Fruit fly (Drosophila melanogaster) whole organism, embryonic: ENCODE results near the gene CG13603.

Experiments used
- ATbp ChIP-seq: fragments of 200-800 bp; sonication (Bioruptor generic); optimal IDR thresholded peaks from 2 replicates; lab custom pipeline; 2017; ENCODE audit warnings: missing biosample characterization, mild to moderate bottlenecking, missing genetic modification characterization, missing genetic modification reagents
- Adf1 ChIP-seq: fragments of 200-800 bp; sonication (Bioruptor generic); IDR thresholded peaks from 2 replicates; pipeline ENCODE4 v1.3.6; 2022; ENCODE audit warnings: missing biosample characterization, missing genetic modification characterization
- Awh ChIP-seq: fragments of 200-800 bp; sonication (Bioruptor generic); IDR thresholded peaks from 2 replicates; pipeline ENCODE4, ENCODE4 v1.3.6; 2022; ENCODE audit warnings: missing biosample characterization, missing genetic modification characterization
- Blimp-1 ChIP-seq: fragments of 200-800 bp; sonication (Bioruptor generic); optimal IDR thresholded peaks from 3 replicates; lab custom pipeline; 2018; ENCODE audit warnings: missing biosample characterization, missing genetic modification characterization, mild to moderate bottlenecking, moderate library complexity, missing genetic modification reagents
- CG11093 ChIP-seq: fragments of 200-800 bp; sonication (Bioruptor generic); IDR thresholded peaks from 3 replicates; pipeline ENCODE4 v1.3.6; 2022; ENCODE audit warnings: missing biosample characterization, missing genetic modification characterization
- CG16863 ChIP-seq: fragments of 200-800 bp; sonication (Bioruptor generic); optimal IDR thresholded peaks from 3 replicates; lab custom pipeline; 2016; ENCODE audit warnings: missing biosample characterization, missing genetic modification characterization
- CG2116 ChIP-seq: fragments of 200-800 bp; sonication (Bioruptor generic); optimal IDR thresholded peaks from 3 replicates; lab custom pipeline; 2018; ENCODE audit warnings: missing biosample characterization, mild to moderate bottlenecking, missing genetic modification characterization
- CG2129 ChIP-seq: fragments of 200-800 bp; sonication (Bioruptor generic); IDR thresholded peaks from 2 replicates; pipeline ENCODE4 v1.3.6; 2022; ENCODE audit warnings: missing biosample characterization, missing genetic modification characterization; ENCODE audit not compliant: partially characterized antibody
- CG30403 ChIP-seq: fragments of 200-800 bp; sonication (Bioruptor generic); optimal IDR thresholded peaks from 3 replicates; lab custom pipeline; 2016; ENCODE audit warnings: missing biosample characterization, missing genetic modification characterization
- CG3407 ChIP-seq: fragments of 200-800 bp; sonication (Bioruptor generic); optimal IDR thresholded peaks from 2 replicates; lab custom pipeline; 2018; ENCODE audit warnings: missing biosample characterization, mild to moderate bottlenecking, missing genetic modification characterization
- CG4328 ChIP-seq: fragments of 200-800 bp; sonication (Bioruptor generic); optimal IDR thresholded peaks from 3 replicates; lab custom pipeline; 2017; ENCODE audit warnings: missing biosample characterization, missing genetic modification reagents, missing genetic modification characterization
- CG43689 ChIP-seq: fragments of 200-800 bp; sonication (Bioruptor generic); IDR thresholded peaks from 2 replicates; pipeline ENCODE4 v1.3.6; 2022; ENCODE audit warnings: missing biosample characterization, missing genetic modification characterization
- CG6813 ChIP-seq: fragments of 200-800 bp; sonication (Bioruptor generic); optimal IDR thresholded peaks from 2 replicates; lab custom pipeline; 2017; ENCODE audit warnings: missing biosample characterization, missing genetic modification characterization, mild to moderate bottlenecking, moderate library complexity, missing genetic modification reagents
- CG7357 ChIP-seq: fragments of 200-800 bp; sonication (Bioruptor generic); IDR thresholded peaks from 3 replicates; pipeline ENCODE4 v1.3.6; 2022; ENCODE audit warnings: missing biosample characterization, missing genetic modification characterization
- CG7372 ChIP-seq: fragments of 200-800 bp; sonication (Bioruptor generic); IDR thresholded peaks from 2 replicates; pipeline ENCODE4 v1.3.6; 2022; ENCODE audit warnings: missing biosample characterization, missing genetic modification characterization
- CG7928 ChIP-seq: fragments of 200-800 bp; sonication (Bioruptor generic); optimal IDR thresholded peaks from 2 replicates; lab custom pipeline; 2017; ENCODE audit warnings: missing biosample characterization, mild to moderate bottlenecking, missing genetic modification characterization
- CG8388 ChIP-seq: fragments of 200-800 bp; sonication (Bioruptor generic); optimal IDR thresholded peaks from 2 replicates; lab custom pipeline; 2019; ENCODE audit warnings: missing biosample characterization, mild to moderate bottlenecking, missing genetic modification characterization, moderate library complexity
- Dip2 ChIP-seq: fragments of 200-800 bp; sonication (Bioruptor generic); IDR thresholded peaks from 2 replicates; pipeline ENCODE4 v1.3.6; 2022; ENCODE audit warnings: missing biosample characterization, missing genetic modification characterization
- Dll ChIP-seq: fragments of 200-800 bp; sonication (Bioruptor generic); IDR thresholded peaks from 4 replicates; pipeline ENCODE4 v1.3.6; 2022; ENCODE audit warnings: missing biosample characterization, missing genetic modification characterization; ENCODE audit not compliant: partially characterized antibody
- Doc3 ChIP-seq: fragments of 200-800 bp; sonication (Bioruptor generic); IDR thresholded peaks from 3 replicates; pipeline ENCODE4 v1.3.6; 2022; ENCODE audit warnings: missing biosample characterization, missing genetic modification characterization; ENCODE audit not compliant: partially characterized antibody
- ERR ChIP-seq: fragments of 200-800 bp; sonication (Bioruptor generic); optimal IDR thresholded peaks from 2 replicates; lab custom pipeline; 2016; ENCODE audit warnings: missing biosample characterization, missing genetic modification characterization
- Fer2 ChIP-seq: fragments of 200-800 bp; sonication (Bioruptor generic); optimal IDR thresholded peaks from 2 replicates; lab custom pipeline; 2018; ENCODE audit warnings: missing biosample characterization, mild to moderate bottlenecking, missing genetic modification characterization, moderate library complexity
- H15 ChIP-seq: fragments of 200-800 bp; sonication (Bioruptor generic); IDR thresholded peaks from 3 replicates; pipeline ENCODE4 v1.3.6; 2022; ENCODE audit warnings: missing biosample characterization, missing genetic modification characterization
- HLH3B ChIP-seq: fragments of 200-800 bp; sonication (Bioruptor generic); IDR thresholded peaks from 2 replicates; pipeline ENCODE4 v1.3.6; 2022; ENCODE audit warnings: missing biosample characterization, missing genetic modification characterization
- Max ChIP-seq: fragments of 200-800 bp; sonication (Bioruptor generic); optimal IDR thresholded peaks from 2 replicates; lab custom pipeline; 2016; ENCODE audit warnings: missing biosample characterization, mild to moderate bottlenecking, missing genetic modification characterization
- Ssrp ChIP-seq: fragments of 200-800 bp; sonication (Bioruptor generic); optimal IDR thresholded peaks from 2 replicates; lab custom pipeline; 2018; ENCODE audit warnings: missing biosample characterization, mild to moderate bottlenecking, missing genetic modification characterization, moderate library complexity
- Trl ChIP-seq, 3 experiments: fragments of >200 bp in 2 of 3; fragments of 200-800 bp in 1 of 3; sonication (Bioruptor generic) in 1 of 3; optimal IDR thresholded peaks; 2 replicates in 1 of 3; 3 replicates in 2 of 3; lab custom pipeline; 2016 to 2017; ENCODE audit warnings: missing biosample characterization in 1 of 3, missing genetic modification characterization in 1 of 3
- amos ChIP-seq: fragments of 200-800 bp; sonication (Bioruptor generic); IDR thresholded peaks from 2 replicates; pipeline ENCODE4 v1.3.6; 2022; ENCODE audit warnings: missing biosample characterization, missing genetic modification characterization; ENCODE audit not compliant: partially characterized antibody
- bbx ChIP-seq: fragments of 200-800 bp; sonication (Bioruptor generic); IDR thresholded peaks from 2 replicates; pipeline ENCODE4 v1.3.6; 2022; ENCODE audit warnings: missing biosample characterization, missing genetic modification characterization; ENCODE audit not compliant: partially characterized antibody
- cato ChIP-seq: fragments of 200-800 bp; sonication (Bioruptor generic); optimal IDR thresholded peaks from 2 replicates; lab custom pipeline; 2016; ENCODE audit warnings: missing biosample characterization, missing genetic modification characterization, borderline replicate concordance
- croc ChIP-seq: fragments of 200-800 bp; sonication (Bioruptor generic); conservative IDR thresholded peaks from 3 replicates; pipeline ENCODE4 v1.3.6; 2022; ENCODE audit warnings: missing biosample characterization, missing genetic modification characterization
- cwo ChIP-seq: fragments of 200-800 bp; sonication (Bioruptor generic); optimal IDR thresholded peaks from 3 replicates; lab custom pipeline; 2017; ENCODE audit warnings: missing biosample characterization, missing genetic modification characterization, mild to moderate bottlenecking, moderate library complexity, missing genetic modification reagents
- dan ChIP-seq: fragments of 200-800 bp; sonication (Bioruptor generic); IDR thresholded peaks from 2 replicates; pipeline ENCODE4 v1.3.6; 2022; ENCODE audit warnings: missing biosample characterization, missing genetic modification characterization
- gce ChIP-seq: fragments of 200-800 bp; sonication (Bioruptor generic); IDR thresholded peaks from 3 replicates; pipeline ENCODE4 v1.3.6; 2022; ENCODE audit warnings: missing biosample characterization, missing genetic modification characterization
- gcm ChIP-seq: fragments of 200-800 bp; sonication (Bioruptor generic); optimal IDR thresholded peaks from 2 replicates; lab custom pipeline; 2019; ENCODE audit warnings: missing biosample characterization, mild to moderate bottlenecking, missing genetic modification characterization, moderate library complexity
- gt ChIP-seq: fragments of 200-800 bp; sonication (Bioruptor generic); IDR thresholded peaks from 2 replicates; pipeline ENCODE4 v1.3.6; 2022; ENCODE audit warnings: missing biosample characterization, missing genetic modification characterization
- h ChIP-seq: fragments of >200 bp; optimal IDR thresholded peaks from 2 replicates; lab custom pipeline; 2017
- ham ChIP-seq: fragments of 200-800 bp; sonication (Bioruptor generic); IDR thresholded peaks from 2 replicates; pipeline ENCODE4 v1.3.6; 2022; ENCODE audit warnings: missing biosample characterization, missing genetic modification characterization
- hth ChIP-seq: fragments of >200 bp; optimal IDR thresholded peaks from 2 replicates; lab custom pipeline; 2017; ENCODE audit warnings: inconsistent platforms
- lbe ChIP-seq: fragments of 200-800 bp; sonication (Bioruptor generic); optimal IDR thresholded peaks from 2 replicates; lab custom pipeline; 2016; ENCODE audit warnings: missing biosample characterization, mild to moderate bottlenecking, missing genetic modification characterization
- mirr ChIP-seq: fragments of 200-800 bp; sonication (Bioruptor generic); optimal IDR thresholded peaks from 3 replicates; lab custom pipeline; 2018; ENCODE audit warnings: missing biosample characterization, mild to moderate bottlenecking, missing genetic modification characterization
- nau ChIP-seq: fragments of 200-800 bp; sonication (Bioruptor generic); optimal IDR thresholded peaks from 3 replicates; lab custom pipeline; 2017; ENCODE audit warnings: missing biosample characterization, mild to moderate bottlenecking, missing genetic modification characterization, missing genetic modification reagents
- ro ChIP-seq: fragments of 200-800 bp; sonication (Bioruptor generic); IDR thresholded peaks from 2 replicates; pipeline ENCODE4 v1.3.6; 2022; ENCODE audit warnings: missing biosample characterization, missing genetic modification characterization
- sc ChIP-seq, 3 experiments: fragments of >200 bp in 2 of 3; fragments of 200-800 bp in 1 of 3; sonication (Bioruptor generic) in 1 of 3; optimal IDR thresholded peaks; 2 replicates in 2 of 3; 3 replicates in 1 of 3; lab custom pipeline; 2017; ENCODE audit warnings: mild to moderate bottlenecking in 1 of 3, missing biosample characterization in 1 of 3, missing genetic modification characterization in 1 of 3, missing genetic modification reagents in 1 of 3
- sens ChIP-seq: fragments of 200-800 bp; sonication (Bioruptor generic); peaks from one replicate; lab custom pipeline; 2016; ENCODE audit warnings: missing biosample characterization, missing genetic modification characterization
- sisA ChIP-seq: fragments of 200-800 bp; sonication (Bioruptor generic); IDR thresholded peaks from 2 replicates; pipeline ENCODE4 v1.3.6; 2022; ENCODE audit warnings: missing biosample characterization, missing genetic modification characterization
- sna ChIP-seq: fragments of 200-800 bp; sonication (Bioruptor generic); IDR thresholded peaks from 2 replicates; pipeline ENCODE4 v1.3.6; 2022; ENCODE audit warnings: missing biosample characterization, missing genetic modification characterization; ENCODE audit not compliant: partially characterized antibody
- tgo ChIP-seq: fragments of 200-800 bp; sonication (Bioruptor generic); IDR thresholded peaks from 3 replicates; pipeline ENCODE4 v1.3.6; 2022; ENCODE audit warnings: missing biosample characterization, missing genetic modification characterization
- tup ChIP-seq: fragments of 200-800 bp; sonication (Bioruptor generic); optimal IDR thresholded peaks from 2 replicates; lab custom pipeline; 2016; ENCODE audit warnings: missing biosample characterization, mild to moderate bottlenecking, missing genetic modification characterization, moderate library complexity
- unc-4 ChIP-seq: fragments of 200-800 bp; sonication (Bioruptor generic); IDR thresholded peaks from 2 replicates; pipeline ENCODE4 v1.3.6; 2022; ENCODE audit warnings: missing biosample characterization, missing genetic modification characterization; ENCODE audit not compliant: partially characterized antibody

Gene CG13603

DNA sequence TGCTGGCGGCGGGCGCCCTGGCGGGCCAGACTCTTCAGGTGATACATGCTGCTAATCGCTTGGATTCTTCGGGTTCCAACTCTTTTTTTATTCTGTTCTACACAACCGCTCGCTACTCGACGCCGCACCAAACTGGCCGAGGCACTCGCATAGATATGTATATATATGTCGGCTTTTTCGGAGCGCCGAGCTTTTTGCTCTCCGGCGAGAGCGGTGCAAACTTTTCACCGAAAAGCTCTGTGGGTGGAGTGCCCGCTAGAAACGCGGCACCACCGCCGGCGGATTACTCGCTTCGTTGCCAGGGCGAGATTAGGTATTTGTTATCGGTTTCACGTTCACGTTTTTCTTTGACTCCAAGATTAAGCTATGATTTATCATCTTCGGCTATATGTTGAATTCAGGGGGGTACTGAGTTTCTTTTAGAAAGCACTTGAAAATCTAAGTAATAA lies 43.4 kb downstream of the CG13603 start, which contains the start of gene Gdh (continued):
- TF ChIP-seq croc (GFP tag; lab: Robert Waterston, UW) (no peak), gce (no peak), sisA (no peak), CG11093 (GFP tag; lab: Robert Waterston, UW) (no peak), Blimp-1 (no peak), ATbp (no peak), tgo (GFP tag; lab: Robert Waterston, UW) (no peak), bbx (GFP tag; lab: Robert Waterston, UW) (0 out of 2 replicates have a peak, but pooled peaks have one; percentile 46), CG30403 (GFP tag; lab: Kevin White, UChicago) (no peak), hth (lab: Kevin White, UChicago) (no peak), ham (no peak), Awh (GFP tag; lab: Robert Waterston, UW) (peak; percentile 60; the same call in 1 of the 2 replicates), Ssrp (tag; lab: Kevin White, UChicago) (no peak), Doc3 (GFP tag; lab: Robert Waterston, UW) (no peak), cwo (peak; percentile 94), CG7928 (GFP tag; lab: Kevin White, UChicago) (no peak), CG3407 (GFP tag; lab: Kevin White, UChicago) (no peak), Dip2 (GFP tag; lab: Robert Waterston, UW) (no peak), Adf1 (GFP tag; lab: Robert Waterston, UW) (peak; percentile 69; the same call in 1 of the 2 replicates), CG7372 (GFP tag; lab: Robert Waterston, UW) (no peak), CG2116 (GFP tag; lab: Kevin White, UChicago) (no peak), CG8388 (GFP tag; lab: Kevin White, UChicago) (no peak), CG16863 (no peak), nau (GFP tag; lab: Kevin White, UChicago) (no peak), tup (GFP tag; lab: Kevin White, UChicago) (no peak), H15 (GFP tag; lab: Robert Waterston, UW) (no peak), sna (GFP tag; lab: Robert Waterston, UW) (peak; percentile 63), Dll (GFP tag; lab: Robert Waterston, UW) (no peak), Fer2 (no peak), gt (GFP tag; lab: Robert Waterston, UW) (no peak), gcm (GFP tag; lab: Kevin White, UChicago) (no peak), dan (no peak), sc (optimal IDR thresholded peaks at IDR 0.05; lab: Kevin White, UChicago) (no peak), sc (GFP tag; optimal IDR thresholded peaks at IDR 0.05; lab: Kevin White, UChicago) (no peak), amos (GFP tag; lab: Robert Waterston, UW) (peak; percentile 60; the same call in 1 of the 2 replicates), CG2129 (GFP tag; lab: Robert Waterston, UW) (no peak), unc-4 (GFP tag; lab: Robert Waterston, UW) (peak; percentile 59), CG4328 (GFP tag; lab: Kevin White, UChicago) (peak; percentile 12), ERR (GFP tag; lab: Kevin White, UChicago) (peak; percentile 40), cato (no peak), sens (GFP tag; lab: Kevin White, UChicago) (peak; percentile 77), CG6813 (GFP tag; lab: Kevin White, UChicago) (no peak), lbe (peak; percentile 33), CG7357 (no peak), HLH3B (GFP tag; lab: Robert Waterston, UW) (no peak), CG43689 (GFP tag; lab: Robert Waterston, UW) (no peak), Max (GFP tag; lab: Kevin White, UChicago) (peak; percentile 15), Trl (optimal IDR thresholded peaks at IDR 0.05; lab: Kevin White, UChicago) (peak; percentile 53 to 69), Trl (GFP tag; optimal IDR thresholded peaks at IDR 0.05; lab: Kevin White, UChicago) (peak; percentile 24), ro (GFP tag; lab: Robert Waterston, UW) (no peak), h (lab: Kevin White, UChicago) (no peak), mirr (GFP tag; lab: Kevin White, UChicago) (peak; percentile 64)
